Fruit fly (Drosophila melanogaster): ENCODE measurements around the gene Cisd2.

- no peak for TF ChIP-seq CTCF (optimal IDR thresholded peaks at IDR 0.05)
- no peak for TF ChIP-seq CG8478 (optimal IDR thresholded peaks at IDR 0.05)
These were observed 15.4 kb upstream of the Cisd2 start, which contains the start of gene CG11951 for dm6 chr3R:29238623-29239022.

All from S2 (cell line).